Fruit fly (Drosophila melanogaster) whole organism, embryonic: Measurements from ENCODE around the gene CG11975.

Experiments
- Atf3 ChIP-seq: fragments of 200-800 bp; sonication (Bioruptor generic); optimal IDR thresholded peaks from 3 replicates; lab custom pipeline; 2016; ENCODE audit warnings: missing biosample characterization, missing genetic modification characterization
- CG11504 ChIP-seq: fragments of 200-800 bp; sonication (Bioruptor generic); optimal IDR thresholded peaks from 3 replicates; lab custom pipeline; 2019; ENCODE audit warnings: missing biosample characterization, mild to moderate bottlenecking, missing genetic modification characterization, moderate library complexity
- CG12219 ChIP-seq: fragments of 200-800 bp; sonication (Bioruptor generic); optimal IDR thresholded peaks from 3 replicates; lab custom pipeline; 2018; ENCODE audit warnings: missing biosample characterization, mild to moderate bottlenecking, missing genetic modification characterization
- CG12769 ChIP-seq: fragments of 200-800 bp; sonication (Bioruptor generic); optimal IDR thresholded peaks from 2 replicates; lab custom pipeline; 2019; ENCODE audit warnings: missing biosample characterization, mild to moderate bottlenecking, missing genetic modification characterization, moderate library complexity
- CG13775 ChIP-seq: fragments of 200-800 bp; sonication (Bioruptor generic); optimal IDR thresholded peaks from 3 replicates; lab custom pipeline; 2017; ENCODE audit warnings: missing biosample characterization, mild to moderate bottlenecking, missing genetic modification characterization
- CG16813 ChIP-seq: fragments of 200-800 bp; sonication (Bioruptor generic); IDR thresholded peaks from 3 replicates; pipeline ENCODE4 v1.3.6; 2022; ENCODE audit warnings: missing biosample characterization, missing genetic modification characterization; ENCODE audit not compliant: partially characterized antibody
- CG16863 ChIP-seq: fragments of 200-800 bp; sonication (Bioruptor generic); optimal IDR thresholded peaks from 3 replicates; lab custom pipeline; 2016; ENCODE audit warnings: missing biosample characterization, missing genetic modification characterization
- CG17186 ChIP-seq: fragments of 200-800 bp; sonication (Bioruptor generic); optimal IDR thresholded peaks from 3 replicates; lab custom pipeline; 2017; ENCODE audit warnings: missing biosample characterization, missing genetic modification reagents, missing genetic modification characterization
- CG17328 ChIP-seq: fragments of 200-800 bp; sonication (Bioruptor generic); IDR thresholded peaks from 2 replicates; pipeline ENCODE4 v1.3.6; 2022; ENCODE audit warnings: missing biosample characterization, missing genetic modification characterization
- CG17612 ChIP-seq: fragments of 200-800 bp; sonication (Bioruptor generic); IDR thresholded peaks from 2 replicates; pipeline ENCODE4 v1.3.6; 2022; ENCODE audit warnings: missing biosample characterization, missing genetic modification characterization
- CG18764 ChIP-seq: fragments of 200-800 bp; sonication (Bioruptor generic); optimal IDR thresholded peaks from 3 replicates; lab custom pipeline; 2016; ENCODE audit warnings: missing biosample characterization, missing genetic modification characterization
- CG2678 ChIP-seq: fragments of 200-800 bp; sonication (Bioruptor generic); optimal IDR thresholded peaks from 3 replicates; lab custom pipeline; 2019; ENCODE audit warnings: missing biosample characterization, mild to moderate bottlenecking, missing genetic modification characterization, moderate library complexity
- CG31224 ChIP-seq: fragments of 200-800 bp; sonication (Bioruptor generic); IDR thresholded peaks from 2 replicates; pipeline ENCODE4 v1.3.6; 2022; ENCODE audit warnings: missing biosample characterization, missing genetic modification characterization
- CG42726 ChIP-seq: fragments of 200-800 bp; sonication (Bioruptor generic); IDR thresholded peaks from 2 replicates; pipeline ENCODE4 v1.3.6; 2022; ENCODE audit warnings: missing biosample characterization, missing genetic modification characterization; ENCODE audit not compliant: partially characterized antibody
- CG43689 ChIP-seq: fragments of 200-800 bp; sonication (Bioruptor generic); IDR thresholded peaks from 2 replicates; pipeline ENCODE4 v1.3.6; 2022; ENCODE audit warnings: missing biosample characterization, missing genetic modification characterization
- Camta ChIP-seq: fragments of 200-800 bp; sonication (Bioruptor generic); optimal IDR thresholded peaks from 2 replicates; lab custom pipeline; 2016; ENCODE audit warnings: missing biosample characterization, missing genetic modification characterization
- Dp ChIP-seq: fragments of 200-800 bp; sonication (Bioruptor generic); optimal IDR thresholded peaks from 2 replicates; lab custom pipeline; 2018; ENCODE audit warnings: missing biosample characterization, mild to moderate bottlenecking, missing genetic modification characterization, moderate library complexity
- HHEX ChIP-seq: fragments of 200-800 bp; sonication (Bioruptor generic); optimal IDR thresholded peaks from 3 replicates; lab custom pipeline; 2017; ENCODE audit warnings: missing biosample characterization, mild to moderate bottlenecking, missing genetic modification characterization, missing genetic modification reagents
- HLHmδ ChIP-seq: fragments of 200-800 bp; sonication (Bioruptor generic); optimal IDR thresholded peaks from 2 replicates; lab custom pipeline; 2018; ENCODE audit warnings: missing biosample characterization, mild to moderate bottlenecking, missing genetic modification characterization, moderate library complexity
- Hey ChIP-seq: fragments of 200-800 bp; sonication (Bioruptor generic); optimal IDR thresholded peaks from 3 replicates; lab custom pipeline; 2018; ENCODE audit warnings: missing biosample characterization, mild to moderate bottlenecking, missing genetic modification characterization
- Hr3 ChIP-seq: fragments of 200-800 bp; sonication (Bioruptor generic); optimal IDR thresholded peaks from 3 replicates; lab custom pipeline; 2016; ENCODE audit warnings: missing biosample characterization, missing genetic modification characterization
- Hsf ChIP-seq: fragments of 200-800 bp; sonication (Bioruptor generic); optimal IDR thresholded peaks from 3 replicates; lab custom pipeline; 2016; ENCODE audit warnings: missing biosample characterization, missing genetic modification characterization
- NC2β ChIP-seq: fragments of 200-800 bp; sonication (Bioruptor generic); optimal IDR thresholded peaks from 2 replicates; lab custom pipeline; 2016; ENCODE audit warnings: missing biosample characterization, missing genetic modification characterization
- Spps ChIP-seq: fragments of 200-800 bp; sonication (Bioruptor generic); optimal IDR thresholded peaks from 2 replicates; lab custom pipeline; 2018; ENCODE audit warnings: missing biosample characterization, mild to moderate bottlenecking, missing genetic modification characterization
- Ssrp ChIP-seq: fragments of 200-800 bp; sonication (Bioruptor generic); optimal IDR thresholded peaks from 2 replicates; lab custom pipeline; 2018; ENCODE audit warnings: missing biosample characterization, mild to moderate bottlenecking, missing genetic modification characterization, moderate library complexity
- Vsx1 ChIP-seq: fragments of 200-800 bp; sonication (Bioruptor generic); optimal IDR thresholded peaks from 2 replicates; lab custom pipeline; 2017; ENCODE audit warnings: missing biosample characterization, mild to moderate bottlenecking, missing genetic modification characterization, missing genetic modification reagents
- al ChIP-seq: fragments of 200-800 bp; sonication (Bioruptor generic); IDR thresholded peaks from 2 replicates; pipeline ENCODE4 v1.3.6; 2022; ENCODE audit warnings: missing biosample characterization, missing genetic modification characterization
- ara ChIP-seq: fragments of 200-800 bp; sonication (Bioruptor generic); IDR thresholded peaks from 2 replicates; pipeline ENCODE4 v1.3.6; 2022; ENCODE audit warnings: missing biosample characterization, missing genetic modification characterization
- ash1 ChIP-seq: fragments of 200-800 bp; sonication (Bioruptor generic); optimal IDR thresholded peaks from 2 replicates; lab custom pipeline; 2018; ENCODE audit warnings: missing biosample characterization, mild to moderate bottlenecking, missing genetic modification characterization
- chif ChIP-seq, 2 experiments: fragments of 200-800 bp; sonication (Bioruptor generic); optimal IDR thresholded peaks; 3 replicates each; lab custom pipeline; 2016; ENCODE audit warnings: missing biosample characterization in 2 of 2, missing genetic modification characterization in 2 of 2
- gem ChIP-seq: fragments of 200-800 bp; sonication (Bioruptor generic); optimal IDR thresholded peaks from 2 replicates; lab custom pipeline; 2019; ENCODE audit warnings: missing biosample characterization, mild to moderate bottlenecking, missing genetic modification characterization, moderate library complexity
- gsb ChIP-seq: fragments of 200-800 bp; sonication (Bioruptor generic); IDR thresholded peaks from 2 replicates; pipeline ENCODE4 v1.3.6; 2022; ENCODE audit warnings: missing biosample characterization, missing genetic modification characterization
- lmd ChIP-seq: fragments of 200-800 bp; sonication (Bioruptor generic); IDR thresholded peaks from 2 replicates; pipeline ENCODE4 v1.3.6; 2022; ENCODE audit warnings: missing biosample characterization, missing genetic modification characterization
- mam ChIP-seq: fragments of 200-800 bp; sonication (Bioruptor generic); optimal IDR thresholded peaks from 3 replicates; lab custom pipeline; 2016; ENCODE audit warnings: missing biosample characterization, missing genetic modification characterization
- oc ChIP-seq: fragments of 200-800 bp; sonication (Bioruptor generic); optimal IDR thresholded peaks from 2 replicates; lab custom pipeline; 2018; ENCODE audit warnings: missing biosample characterization, mild to moderate bottlenecking, missing genetic modification characterization, moderate library complexity
- pros ChIP-seq: fragments of 200-800 bp; sonication (Bioruptor generic); optimal IDR thresholded peaks from 3 replicates; lab custom pipeline; 2019; ENCODE audit warnings: missing biosample characterization, mild to moderate bottlenecking, missing genetic modification characterization, moderate library complexity
- pum ChIP-seq: fragments of 200-800 bp; sonication (Bioruptor generic); optimal IDR thresholded peaks from 2 replicates; lab custom pipeline; 2016; ENCODE audit warnings: missing biosample characterization, missing genetic modification characterization
- row ChIP-seq: fragments of 200-800 bp; sonication (Bioruptor generic); IDR thresholded peaks from 3 replicates; pipeline ENCODE4 v1.3.6; 2022; ENCODE audit warnings: missing biosample characterization, missing genetic modification characterization
- schlank ChIP-seq: fragments of 200-800 bp; sonication (Bioruptor generic); optimal IDR thresholded peaks from 2 replicates; lab custom pipeline; 2018; ENCODE audit warnings: missing biosample characterization, mild to moderate bottlenecking, missing genetic modification characterization
- sens ChIP-seq: fragments of 200-800 bp; sonication (Bioruptor generic); peaks from one replicate; lab custom pipeline; 2016; ENCODE audit warnings: missing biosample characterization, missing genetic modification characterization
- sima ChIP-seq: fragments of 200-800 bp; sonication (Bioruptor generic); optimal IDR thresholded peaks from 2 replicates; lab custom pipeline; 2016; ENCODE audit warnings: missing biosample characterization, missing genetic modification characterization
- tup ChIP-seq: fragments of 200-800 bp; sonication (Bioruptor generic); optimal IDR thresholded peaks from 2 replicates; lab custom pipeline; 2016; ENCODE audit warnings: missing biosample characterization, mild to moderate bottlenecking, missing genetic modification characterization, moderate library complexity
- twi ChIP-seq: fragments of 200-800 bp; optimal IDR thresholded peaks from 2 replicates; lab custom pipeline; 2019; ENCODE audit warnings: missing biosample characterization, mild to moderate bottlenecking, missing genetic modification characterization, moderate library complexity
- vvl ChIP-seq: fragments of 200-800 bp; sonication (Bioruptor generic); IDR thresholded peaks from 2 replicates; pipeline ENCODE4 v1.3.6; 2022; ENCODE audit warnings: missing biosample characterization, missing genetic modification characterization

Gene CG11975

dm6 chr3R:9024835-9025510 lies 31.9 kb downstream of the CG11975 start (continued):
- no peak for TF ChIP-seq CG17328 (GFP tag; lab: Robert Waterston, UW)
- TF ChIP-seq gsb (GFP tag; lab: Robert Waterston, UW) = no peak
- no peak for TF ChIP-seq CG31224
- peak; percentile 64 for TF ChIP-seq sens (GFP tag; lab: Kevin White, UChicago)
- TF ChIP-seq tup (GFP tag; lab: Kevin White, UChicago) = no peak
- no peak for TF ChIP-seq Vsx1 (GFP tag; lab: Kevin White, UChicago)
- no peak for TF ChIP-seq Camta (GFP tag; lab: Kevin White, UChicago)
- no peak for TF ChIP-seq ara (GFP tag; lab: Robert Waterston, UW)
- no peak for TF ChIP-seq pum
- no peak for TF ChIP-seq CG2678 (tag; lab: Kevin White, UChicago)
- no peak for TF ChIP-seq CG42726 (GFP tag; lab: Robert Waterston, UW)
- TF ChIP-seq Hey (tag; lab: Kevin White, UChicago) = peak; percentile 43
- TF ChIP-seq twi (tag; lab: Kevin White, UChicago) = peak; percentile 93
- no peak for TF ChIP-seq Ssrp (tag; lab: Kevin White, UChicago)
- no peak for TF ChIP-seq row (GFP tag; lab: Robert Waterston, UW)
- no peak for TF ChIP-seq CG16863
- TF ChIP-seq CG13775 (GFP tag; lab: Kevin White, UChicago) = no peak
- peak; percentile 84 for TF ChIP-seq HLHmδ (GFP tag; lab: Kevin White, UChicago)
- TF ChIP-seq CG43689 (GFP tag; lab: Robert Waterston, UW) = no peak
- no peak for TF ChIP-seq Spps (tag; lab: Kevin White, UChicago)
- no peak for TF ChIP-seq sima (GFP tag; lab: Kevin White, UChicago)
- TF ChIP-seq pros (GFP tag; lab: Kevin White, UChicago) = peak; percentile 100
- TF ChIP-seq Dp = no peak
- TF ChIP-seq gem (tag; lab: Kevin White, UChicago) = no peak
- no peak for TF ChIP-seq schlank (tag; lab: Kevin White, UChicago)
- no peak for TF ChIP-seq CG12219 (GFP tag; lab: Kevin White, UChicago)
- TF ChIP-seq CG17186 (GFP tag; lab: Kevin White, UChicago) = no peak
- no peak for TF ChIP-seq Hsf (GFP tag; lab: Kevin White, UChicago)
- TF ChIP-seq HHEX (GFP tag; lab: Kevin White, UChicago) = no peak
- peak; percentile 50 for TF ChIP-seq oc (tag; lab: Kevin White, UChicago)
- TF ChIP-seq CG11504 (tag; lab: Kevin White, UChicago) = no peak
- no peak for TF ChIP-seq CG18764
- TF ChIP-seq CG17612 = no peak
- no peak for TF ChIP-seq vvl (GFP tag; lab: Robert Waterston, UW)
- TF ChIP-seq CG16813 (GFP tag; lab: Robert Waterston, UW) = no peak
- no peak for TF ChIP-seq al (GFP tag; lab: Robert Waterston, UW)
- no peak for TF ChIP-seq CG12769
- TF ChIP-seq Atf3 = no peak
- TF ChIP-seq Hr3 (GFP tag; lab: Kevin White, UChicago) = no peak
- TF ChIP-seq ash1 (GFP tag; lab: Kevin White, UChicago) = no peak
- no peak for TF ChIP-seq mam (GFP tag; lab: Kevin White, UChicago)
- TF ChIP-seq chif (GFP tag; optimal IDR thresholded peaks at IDR 0.05; lab: Kevin White, UChicago) = no peak
- no peak for TF ChIP-seq lmd (GFP tag; lab: Robert Waterston, UW)
- TF ChIP-seq NC2β (GFP tag; lab: Kevin White, UChicago) = no peak
